Fruit fly (Drosophila melanogaster): ENCODE data around the gene opm.

opm gene

DNA sequence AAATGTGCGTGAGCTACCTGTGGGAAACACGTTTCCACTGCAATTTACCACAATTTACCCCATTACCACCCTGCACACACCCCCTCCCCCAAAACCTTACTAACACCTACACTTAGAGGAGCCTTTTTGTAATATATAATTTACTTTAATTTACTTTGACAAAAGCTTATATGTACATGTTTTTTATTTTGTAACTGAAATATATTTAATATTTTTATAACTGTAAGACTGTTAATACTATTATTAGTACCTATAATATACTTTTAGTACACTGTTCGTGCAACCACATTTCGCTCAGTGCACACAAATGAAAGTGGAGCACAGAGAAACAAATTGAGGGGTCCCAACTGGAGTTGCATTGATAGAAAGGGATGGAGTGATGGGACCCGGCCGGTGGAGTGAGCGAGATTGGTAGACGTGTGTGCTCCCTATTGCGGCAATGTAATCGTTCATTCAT is 45.2 kb downstream of the opm start (continued):
- peak; percentile 54 for TF ChIP-seq Jarid2 (GFP tag; optimal IDR thresholded peaks at IDR 0.05)
- TF ChIP-seq phol (tag; optimal IDR thresholded peaks at IDR 0.05) = peak; percentile 94
- no peak for TF ChIP-seq pita (GFP tag; optimal IDR thresholded peaks at IDR 0.05)
- TF ChIP-seq en (GFP tag; optimal IDR thresholded peaks at IDR 0.05) = no peak
- 0 out of 3 replicates have a peak, but pooled peaks have one; percentile 10 for TF ChIP-seq Opbp (GFP tag; IDR thresholded peaks at IDR 0.05; ENCODE audit: partially characterized antibody)
- TF ChIP-seq CG17829 (tag; optimal IDR thresholded peaks at IDR 0.05) = peak; percentile 95
- peak in 1 of 3 experiments; percentile 79 for TF ChIP-seq Stat92E (GFP tag; optimal IDR thresholded peaks at IDR 0.05)
- no peak for TF ChIP-seq tna (GFP tag; IDR thresholded peaks at IDR 0.05; ENCODE audit: partially characterized antibody)
- TF ChIP-seq HmgZ (tag; optimal IDR thresholded peaks at IDR 0.05) = no peak
- TF ChIP-seq PHDP (tag; optimal IDR thresholded peaks at IDR 0.05) = peak; percentile 83
- TF ChIP-seq CG4707 (GFP tag; optimal IDR thresholded peaks at IDR 0.05) = peak; percentile 80
- TF ChIP-seq sd (tag; optimal IDR thresholded peaks at IDR 0.05) = peak; percentile 8
- TF ChIP-seq CG30020 (tag; optimal IDR thresholded peaks at IDR 0.05) = peak; percentile 68
- TF ChIP-seq pnt (GFP tag; optimal IDR thresholded peaks at IDR 0.05) = peak; percentile 5
- peak; percentile 73 for TF ChIP-seq tio (GFP tag; optimal IDR thresholded peaks at IDR 0.05)
- TF ChIP-seq Chrac-16 (GFP tag; optimal IDR thresholded peaks at IDR 0.05) = peak; percentile 78
- TF ChIP-seq CG32767 (GFP tag; IDR thresholded peaks at IDR 0.05) = peak; percentile 70
- TF ChIP-seq CG31441 (GFP tag; IDR thresholded peaks at IDR 0.05) = peak; percentile 95
- TF ChIP-seq ac (GFP tag; optimal IDR thresholded peaks at IDR 0.05) = peak; percentile 15
- peak; percentile 49; the same call in 1 of the 3 replicates for TF ChIP-seq jigr1 (GFP tag; IDR thresholded peaks at IDR 0.05)
- peak; percentile 66 for TF ChIP-seq Lhr (GFP tag; optimal IDR thresholded peaks at IDR 0.05)
- TF ChIP-seq CG2116 (GFP tag; optimal IDR thresholded peaks at IDR 0.05) = peak; percentile 4
- TF ChIP-seq mirr (GFP tag; optimal IDR thresholded peaks at IDR 0.05) = no peak
- TF ChIP-seq stc (GFP tag; IDR thresholded peaks at IDR 0.05) = peak; percentile 68
- TF ChIP-seq CG17328 (GFP tag; IDR thresholded peaks at IDR 0.05) = peak; percentile 86
- TF ChIP-seq slou (GFP tag; optimal IDR thresholded peaks at IDR 0.05) = no peak
- TF ChIP-seq sima (GFP tag; optimal IDR thresholded peaks at IDR 0.05) = no peak
- TF ChIP-seq CG15011 (GFP tag; optimal IDR thresholded peaks at IDR 0.05) = peak; percentile 37
- TF ChIP-seq Gsc (GFP tag; IDR thresholded peaks at IDR 0.05) = no peak
- TF ChIP-seq D19B (GFP tag; optimal IDR thresholded peaks at IDR 0.05) = no peak
- TF ChIP-seq Sox102F (GFP tag; optimal IDR thresholded peaks at IDR 0.05) = peak; percentile 93
- peak; percentile 43 for TF ChIP-seq sug (tag; optimal IDR thresholded peaks at IDR 0.05)
- TF ChIP-seq CG12299 (tag; optimal IDR thresholded peaks at IDR 0.05) = peak; percentile 69
- no peak for TF ChIP-seq Bteb2 (GFP tag; optimal IDR thresholded peaks at IDR 0.05)
- no peak for TF ChIP-seq CG17912 (GFP tag; optimal IDR thresholded peaks at IDR 0.05)
- peak; percentile 42; the same call in 1 of the 2 replicates for TF ChIP-seq sim (GFP tag; IDR thresholded peaks at IDR 0.05)
- peak; percentile 52 for TF ChIP-seq CG3281 (GFP tag; optimal IDR thresholded peaks at IDR 0.05)
- peak; percentile 76 for TF ChIP-seq run (tag; optimal IDR thresholded peaks at IDR 0.05)
- peak; percentile 58 for TF ChIP-seq cwo (GFP tag; optimal IDR thresholded peaks at IDR 0.05)
- TF ChIP-seq gcm (GFP tag; optimal IDR thresholded peaks at IDR 0.05) = peak; percentile 92
- TF ChIP-seq CG1832 (GFP tag; optimal IDR thresholded peaks at IDR 0.05) = peak; percentile 67
- TF ChIP-seq trh (GFP tag; optimal IDR thresholded peaks at IDR 0.05) = peak; percentile 32
- TF ChIP-seq ken (GFP tag; IDR thresholded peaks at IDR 0.05) = peak; percentile 81
- no peak for TF ChIP-seq Myb (GFP tag; optimal IDR thresholded peaks at IDR 0.05)
- TF ChIP-seq yki (optimal IDR thresholded peaks at IDR 0.05) = no peak
- TF ChIP-seq CG17361 (GFP tag; IDR thresholded peaks at IDR 0.05) = peak; percentile 94
- no peak for TF ChIP-seq bigmax (GFP tag; optimal IDR thresholded peaks at IDR 0.05)
- no peak for TF ChIP-seq CG42726 (GFP tag; IDR thresholded peaks at IDR 0.05; ENCODE audit: partially characterized antibody)
- peak; percentile 85 for TF ChIP-seq zfh1 (GFP tag; IDR thresholded peaks at IDR 0.05)
- TF ChIP-seq CG8290 (GFP tag; optimal IDR thresholded peaks at IDR 0.05) = peak; percentile 74
- TF ChIP-seq CG8290 (tag; optimal IDR thresholded peaks at IDR 0.05) = no peak
